Worm (Caenorhabditis elegans) whole organism, L3 larva: ENCODE data around the gene pat-12.

Experiments
- R02D3.7 ChIP-seq: fragments of 150-350 bp; optimal IDR thresholded peaks from 2 replicates; lab custom pipeline; 2014; ENCODE audit warnings: missing biosample characterization, missing genetic modification characterization
- ZK546.5 ChIP-seq: sonication (generic microtip); optimal IDR thresholded peaks from 2 replicates; lab custom pipeline; 2017; ENCODE audit warnings: missing biosample characterization, missing genetic modification characterization
- ceh-16 ChIP-seq: sonication (generic microtip); optimal IDR thresholded peaks from 2 replicates; lab custom pipeline; 2017; ENCODE audit warnings: missing biosample characterization, missing genetic modification characterization
- ceh-28 ChIP-seq: fragments of 150-350 bp; optimal IDR thresholded peaks from 2 replicates; lab custom pipeline; 2014; ENCODE audit warnings: missing biosample characterization, missing genetic modification reagents, missing genetic modification characterization
- ceh-82 ChIP-seq: fragments of 150-350 bp; optimal IDR thresholded peaks from 2 replicates; lab custom pipeline; 2014; ENCODE audit warnings: missing biosample characterization, missing genetic modification characterization
- ceh-9 ChIP-seq: sonication (generic microtip); optimal IDR thresholded peaks from 2 replicates; lab custom pipeline; 2018; ENCODE audit warnings: missing biosample characterization, missing genetic modification characterization
- daf-12 ChIP-seq: fragments of 150-350 bp; optimal IDR thresholded peaks from 2 replicates; lab custom pipeline; 2014; ENCODE audit warnings: missing biosample characterization, missing genetic modification reagents, missing genetic modification characterization
- egl-5 ChIP-seq: fragments of 150-350 bp; optimal IDR thresholded peaks from 2 replicates; lab custom pipeline; 2017; ENCODE audit warnings: missing biosample characterization, missing genetic modification reagents, missing genetic modification characterization, inconsistent platforms
- elt-3 ChIP-seq, 3 experiments: fragments of 150-350 bp in 1 of 3; sonication (generic microtip) in 2 of 3; optimal IDR thresholded peaks; 2 replicates in 2 of 3; 4 replicates in 1 of 3; lab custom pipeline; 2014 to 2017; ENCODE audit warnings: missing biosample characterization in 3 of 3, missing genetic modification characterization in 3 of 3
- fkh-10 ChIP-seq: sonication (generic microtip); optimal IDR thresholded peaks from 2 replicates; lab custom pipeline; 2017; ENCODE audit warnings: missing biosample characterization, missing genetic modification reagents, missing genetic modification characterization
- fkh-2 ChIP-seq: fragments of 150-350 bp; optimal IDR thresholded peaks from 2 replicates; lab custom pipeline; 2014; ENCODE audit warnings: missing biosample characterization, missing genetic modification reagents, missing genetic modification characterization
- fos-1 ChIP-seq: fragments of 150-350 bp; optimal IDR thresholded peaks from 2 replicates; lab custom pipeline; 2014; ENCODE audit warnings: missing biosample characterization, missing genetic modification characterization
- hmg-11 ChIP-seq: sonication (generic microtip); optimal IDR thresholded peaks from 2 replicates; lab custom pipeline; 2016; ENCODE audit warnings: missing genetic modification characterization, missing compliant biosample characterization
- lin-15B ChIP-seq: fragments of 150-350 bp; optimal IDR thresholded peaks from 2 replicates; lab custom pipeline; 2014; ENCODE audit warnings: missing biosample characterization, missing genetic modification characterization
- lin-39 ChIP-seq: fragments of 150-350 bp; optimal IDR thresholded peaks from 2 replicates; lab custom pipeline; 2018; ENCODE audit warnings: missing biosample characterization, missing genetic modification reagents, missing genetic modification characterization
- mml-1 ChIP-seq: fragments of 150-350 bp; sonication (generic microtip); optimal IDR thresholded peaks from 3 replicates; lab custom pipeline; 2014; ENCODE audit warnings: missing biosample characterization, missing genetic modification characterization
- nfya-1 ChIP-seq: sonication (generic microtip); optimal IDR thresholded peaks from 2 replicates; lab custom pipeline; 2017; ENCODE audit warnings: missing genetic modification characterization, mild to moderate bottlenecking, missing compliant biosample characterization, antibody characterized with exemption, moderate library complexity; ENCODE audit not compliant: insufficient read depth
- nhr-11 ChIP-seq: fragments of 150-350 bp; optimal IDR thresholded peaks from 2 replicates; lab custom pipeline; 2014; ENCODE audit warnings: missing biosample characterization, missing genetic modification characterization
- nhr-23 ChIP-seq: fragments of 150-350 bp; optimal IDR thresholded peaks from 2 replicates; lab custom pipeline; 2014; ENCODE audit warnings: missing biosample characterization, missing genetic modification reagents, missing genetic modification characterization
- nhr-237 ChIP-seq: fragments of 150-350 bp; optimal IDR thresholded peaks from 2 replicates; lab custom pipeline; 2014; ENCODE audit warnings: missing biosample characterization, missing genetic modification characterization
- nhr-25 ChIP-seq: sonication (generic microtip); optimal IDR thresholded peaks from 2 replicates; lab custom pipeline; 2017; ENCODE audit warnings: missing biosample characterization, missing genetic modification characterization
- nhr-77 ChIP-seq: fragments of 150-350 bp; optimal IDR thresholded peaks from 2 replicates; lab custom pipeline; 2014; ENCODE audit warnings: missing biosample characterization, missing genetic modification characterization
- pha-4 ChIP-seq: fragments of 150-350 bp; optimal IDR thresholded peaks from 2 replicates; lab custom pipeline; 2014; ENCODE audit warnings: missing biosample characterization, missing genetic modification reagents, missing genetic modification characterization
- pqm-1 ChIP-seq: fragments of 150-350 bp; optimal IDR thresholded peaks from 2 replicates; lab custom pipeline; 2017; ENCODE audit warnings: missing biosample characterization, missing genetic modification characterization, inconsistent platforms
- sea-2 ChIP-seq: fragments of 150-350 bp; sonication (generic microtip); optimal IDR thresholded peaks from 4 replicates; lab custom pipeline; 2014; ENCODE audit warnings: missing biosample characterization, missing genetic modification reagents, missing genetic modification characterization
- skn-1 ChIP-seq: fragments of 150-350 bp; optimal IDR thresholded peaks from 2 replicates; lab custom pipeline; 2014; ENCODE audit warnings: missing biosample characterization, missing genetic modification characterization
- snpc-4 ChIP-seq: fragments of 150-350 bp; optimal IDR thresholded peaks from 2 replicates; lab custom pipeline; 2014; ENCODE audit warnings: missing biosample characterization, missing genetic modification characterization
- tbx-2 ChIP-seq: sonication (generic microtip); optimal IDR thresholded peaks from 2 replicates; lab custom pipeline; 2016; ENCODE audit warnings: mild to moderate bottlenecking, missing genetic modification characterization, missing compliant biosample characterization
- unc-62 ChIP-seq: fragments of 150-350 bp; sonication (generic microtip); optimal IDR thresholded peaks from 4 replicates; lab custom pipeline; 2014; ENCODE audit warnings: missing biosample characterization, missing genetic modification reagents, missing genetic modification characterization
- zag-1 ChIP-seq: fragments of 150-350 bp; optimal IDR thresholded peaks from 2 replicates; lab custom pipeline; 2014; ENCODE audit warnings: missing biosample characterization, missing genetic modification characterization
- ztf-11 ChIP-seq: fragments of 150-350 bp; optimal IDR thresholded peaks from 2 replicates; lab custom pipeline; 2014; ENCODE audit warnings: missing biosample characterization, missing genetic modification characterization
- ztf-4 ChIP-seq: fragments of 150-350 bp; optimal IDR thresholded peaks from 2 replicates; lab custom pipeline; 2014; ENCODE audit warnings: missing biosample characterization, missing genetic modification characterization

pat-12 gene

ce11 chrIII:778771-779170 lies 26.5 kb upstream of the pat-12 start, which contains the start of gene alh-11:
Gene alh-11, minus strand, starts transcription at chrIII:778871.
- no peak for TF ChIP-seq ceh-9
- TF ChIP-seq fos-1, result no peak
- TF ChIP-seq ceh-82, result no peak
- no peak for TF ChIP-seq lin-39 (tag; lab: Kevin White, UChicago)
- TF ChIP-seq pqm-1, result no peak

ce11 chrIII:775443-775842 lies 23.2 kb upstream of the pat-12 start:
- TF ChIP-seq ceh-9, result no peak
- TF ChIP-seq ceh-28, result no peak
- no peak for TF ChIP-seq elt-3 (tag; optimal IDR thresholded peaks at IDR 0.05; lab: Kevin White, UChicago)
- no peak for TF ChIP-seq fkh-2
- TF ChIP-seq lin-39 (tag; lab: Kevin White, UChicago), result no peak
- TF ChIP-seq R02D3.7 (tag; lab: Kevin White, UChicago), result no peak
- TF ChIP-seq ZK546.5, result no peak
- no peak for TF ChIP-seq unc-62
- no peak for TF ChIP-seq ceh-16 (tag; lab: Kevin White, UChicago)
- no peak for TF ChIP-seq pha-4

ce11 chrIII:773114-773513 lies 20.9 kb upstream of the pat-12 start, which contains the start of gene cyn-6:
Gene cyn-6, plus strand, starts transcription at chrIII:773414.
- TF ChIP-seq skn-1 (tag; lab: Kevin White, UChicago), result no peak
- no peak for TF ChIP-seq nhr-23 (tag; lab: Kevin White, UChicago)
- TF ChIP-seq nhr-237 (tag; lab: Kevin White, UChicago), result no peak
- TF ChIP-seq nhr-11 (tag; lab: Kevin White, UChicago), result no peak
- TF ChIP-seq, all 47 proteins: peak for 0

ce11 chrIII:772675-773074 lies 20.4 kb upstream of the pat-12 start:
- TF ChIP-seq unc-62 (no peak), hmg-11 (tag; lab: Kevin White, UChicago) (peak; percentile 30), nhr-25 (tag; lab: Kevin White, UChicago) (peak; percentile 7), ceh-28 (peak; percentile 17), nhr-23 (tag; lab: Kevin White, UChicago) (peak; percentile 69)
- TF ChIP-seq, all 47 proteins: peak for 4

- no peak for TF ChIP-seq mml-1 (tag; lab: Kevin White, UChicago)
- no peak for TF ChIP-seq tbx-2 (tag; lab: Kevin White, UChicago)
- TF ChIP-seq daf-12, result no peak
- no peak for TF ChIP-seq ceh-16 (tag; lab: Kevin White, UChicago)
- TF ChIP-seq zag-1 (tag; lab: Kevin White, UChicago), result no peak
- no peak for TF ChIP-seq snpc-4
- no peak for TF ChIP-seq fos-1
- no peak for TF ChIP-seq nhr-23 (tag; lab: Kevin White, UChicago)
- no peak for TF ChIP-seq nhr-77 (tag; lab: Kevin White, UChicago)
- no peak for TF ChIP-seq ztf-11 (tag; lab: Kevin White, UChicago)
- no peak for TF ChIP-seq egl-5 (tag; lab: Kevin White, UChicago)
- no peak for TF ChIP-seq pqm-1
- no peak for TF ChIP-seq unc-62
- no peak for TF ChIP-seq lin-15B (tag; lab: Kevin White, UChicago)
- TF ChIP-seq nfya-1 (tag; lab: Kevin White, UChicago), result no peak
- TF ChIP-seq nhr-11 (tag; lab: Kevin White, UChicago), result no peak
- no peak for TF ChIP-seq ztf-4 (tag; lab: Kevin White, UChicago)
- no peak for TF ChIP-seq sea-2 (GFP tag; lab: Kevin White, UChicago)
- no peak for TF ChIP-seq ZK546.5
These were observed 18.7 kb upstream of the pat-12 start, which contains the start of gene tpst-2 for ce11 chrIII:770958-771357. Gene tpst-2, plus strand, starts transcription at chrIII:771258.

ce11 chrIII:768528-768927 lies 16.3 kb upstream of the pat-12 start:
- TF ChIP-seq ceh-28 (no peak), daf-12 (no peak), ceh-16 (tag; lab: Kevin White, UChicago) (no peak), fos-1 (no peak), ztf-4 (tag; lab: Kevin White, UChicago) (no peak), fkh-10 (GFP tag; lab: Kevin White, UChicago) (no peak), R02D3.7 (tag; lab: Kevin White, UChicago) (no peak)
